Worm (Caenorhabditis elegans) whole organism, mixed stage, embryonic: ENCODE results near the gene Y102E9.5.

Source experiments
- ces-1 ChIP-seq: fragments of 150-350 bp; optimal IDR thresholded peaks from 2 replicates; lab custom pipeline; 2014; ENCODE audit warnings: missing biosample characterization, missing genetic modification reagents, missing genetic modification characterization
- drap-1 ChIP-seq: fragments of 200-800 bp; sonication (Bioruptor generic); optimal IDR thresholded peaks from 3 replicates; lab custom pipeline; 2018; ENCODE audit warnings: mild to moderate bottlenecking, missing genetic modification characterization, missing compliant biosample characterization
- elt-1 ChIP-seq: sonication (generic microtip); optimal IDR thresholded peaks from 2 replicates; lab custom pipeline; 2017; ENCODE audit warnings: missing genetic modification characterization, mild to moderate bottlenecking, missing compliant biosample characterization, antibody characterized with exemption, moderate library complexity, borderline replicate concordance; ENCODE audit not compliant: insufficient read depth
- elt-3 ChIP-seq: fragments of 150-350 bp; optimal IDR thresholded peaks from 2 replicates; lab custom pipeline; 2014; ENCODE audit warnings: missing biosample characterization, missing genetic modification characterization
- flh-1 ChIP-seq: fragments of 200-800 bp; sonication (Bioruptor generic); optimal IDR thresholded peaks from 2 replicates; lab custom pipeline; 2018; ENCODE audit warnings: mild to moderate bottlenecking, missing genetic modification characterization, moderate library complexity, missing compliant biosample characterization
- hlh-1 ChIP-seq: fragments of 150-350 bp; optimal IDR thresholded peaks from 2 replicates; lab custom pipeline; 2014; ENCODE audit warnings: missing biosample characterization, missing genetic modification reagents, missing genetic modification characterization
- mab-5 ChIP-seq: fragments of 150-350 bp; optimal IDR thresholded peaks from 2 replicates; lab custom pipeline; 2014; ENCODE audit warnings: missing biosample characterization, missing genetic modification characterization
- mls-2 ChIP-seq: sonication (generic microtip); optimal IDR thresholded peaks from 2 replicates; lab custom pipeline; 2016; ENCODE audit warnings: mild to moderate bottlenecking, missing genetic modification characterization, moderate library complexity, missing compliant biosample characterization
- nhr-28 ChIP-seq: fragments of 150-350 bp; optimal IDR thresholded peaks from 2 replicates; lab custom pipeline; 2014; ENCODE audit warnings: missing biosample characterization, missing genetic modification characterization
- pha-4 ChIP-seq: fragments of 150-350 bp; optimal IDR thresholded peaks from 2 replicates; lab custom pipeline; 2018; ENCODE audit warnings: missing biosample characterization, missing genetic modification reagents, missing genetic modification characterization
- unc-120 ChIP-seq: sonication (generic microtip); optimal IDR thresholded peaks from 2 replicates; lab custom pipeline; 2017; ENCODE audit warnings: missing genetic modification characterization, missing compliant biosample characterization; ENCODE audit not compliant: poor library complexity, severe bottlenecking
- unc-39 ChIP-seq: fragments of 150-350 bp; optimal IDR thresholded peaks from 2 replicates; lab custom pipeline; 2014; ENCODE audit warnings: missing biosample characterization, missing genetic modification characterization

Y102E9.5 gene

ce11 chrIII:6679323-6679722, 50.8 kb downstream of the Y102E9.5 start:
- TF ChIP-seq flh-1 (GFP tag; lab: Kevin White, UChicago) (no peak), hlh-1 (tag; lab: Kevin White, UChicago) (no peak), ces-1 (GFP tag; lab: Kevin White, UChicago) (no peak), mab-5 (tag; lab: Kevin White, UChicago) (no peak), nhr-28 (no peak), unc-39 (tag; lab: Kevin White, UChicago) (no peak), elt-3 (tag; lab: Kevin White, UChicago) (no peak), elt-1 (tag; lab: Kevin White, UChicago) (no peak), unc-120 (tag; lab: Kevin White, UChicago) (no peak), pha-4 (tag; lab: Kevin White, UChicago) (no peak), drap-1 (GFP tag; lab: Kevin White, UChicago) (no peak), mls-2 (no peak)
